Fruit fly (Drosophila melanogaster): ENCODE measurements around the gene CG34462.

dm6 chr3L:8308891-8309352 is 19.5 kb upstream of the CG34462 start, which contains the start of gene BI-1:
- TF ChIP-seq kay (GFP tag; ENCODE audit: borderline replicate concordance) (peak; percentile 98), CG7101 (tag; optimal IDR thresholded peaks at IDR 0.05) (peak; percentile 90), ovo (GFP tag; optimal IDR thresholded peaks at IDR 0.05) (peak; percentile 28), CG14711 (tag; optimal IDR thresholded peaks at IDR 0.05) (peak; percentile 72), CG11617 (GFP tag; optimal IDR thresholded peaks at IDR 0.05) (peak; percentile 78), CG1620 (GFP tag; optimal IDR thresholded peaks at IDR 0.05) (peak; percentile 79), CG5204 (GFP tag; optimal IDR thresholded peaks at IDR 0.05) (no peak), bab1 (GFP tag; optimal IDR thresholded peaks at IDR 0.05) (peak; percentile 59), cic (GFP tag; optimal IDR thresholded peaks at IDR 0.05) (peak; percentile 28), cnc (optimal IDR thresholded peaks at IDR 0.05) (no peak)
